Worm (Caenorhabditis elegans): Measurements from ENCODE around the gene C25H3.17.

DNA sequence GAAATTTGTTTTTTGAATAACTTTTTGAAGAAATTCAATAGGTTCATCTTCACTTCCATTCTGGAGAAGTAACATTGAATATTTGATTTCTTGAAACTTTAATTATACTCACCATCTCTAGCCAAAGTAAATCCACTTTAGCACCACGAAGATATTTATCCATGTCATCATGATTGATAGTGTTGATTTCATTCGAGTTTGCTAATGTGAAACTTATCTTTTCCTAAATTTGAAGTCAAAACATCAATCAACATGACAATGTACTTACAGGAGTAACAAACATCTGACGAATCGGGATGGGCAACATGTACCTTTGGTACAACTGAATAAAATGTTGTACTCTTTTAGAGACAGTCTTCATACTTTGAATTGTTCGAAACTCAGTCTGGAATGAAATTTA, 27.9 kb upstream of the C25H3.17 start:
- TF ChIP-seq lin-39 (tag; optimal IDR thresholded peaks at IDR 0.05) (no peak), fkh-10 (GFP tag; optimal IDR thresholded peaks at IDR 0.05) (no peak), ceh-28 (tag; optimal IDR thresholded peaks at IDR 0.05) (no peak), mdl-1 (tag; optimal IDR thresholded peaks at IDR 0.05) (no peak), nhr-77 (tag; optimal IDR thresholded peaks at IDR 0.05) (no peak), nhr-11 (tag; optimal IDR thresholded peaks at IDR 0.05) (no peak), skn-1 (tag; optimal IDR thresholded peaks at IDR 0.05) (no peak), nhr-237 (tag; optimal IDR thresholded peaks at IDR 0.05) (no peak), fos-1 (tag; optimal IDR thresholded peaks at IDR 0.05) (no peak), ztf-11 (tag; optimal IDR thresholded peaks at IDR 0.05) (no peak), nhr-12 (tag; optimal IDR thresholded peaks at IDR 0.05) (no peak), elt-3 (tag; optimal IDR thresholded peaks at IDR 0.05) (no peak), hmg-11 (tag; optimal IDR thresholded peaks at IDR 0.05) (no peak), mml-1 (tag; optimal IDR thresholded peaks at IDR 0.05) (no peak)
